Worm (Caenorhabditis elegans) whole organism, young adult: ENCODE data around the gene F02D8.4.

Source experiments
- B0035.1 ChIP-seq: sonication (generic microtip); optimal IDR thresholded peaks from 2 replicates; lab custom pipeline; 2016; ENCODE audit warnings: missing genetic modification characterization, mild to moderate bottlenecking, missing compliant biosample characterization, missing genotype, missing genetic modification reagents
- T07F8.4 ChIP-seq: sonication (generic microtip); optimal IDR thresholded peaks from 2 replicates; lab custom pipeline; 2016; ENCODE audit warnings: mild to moderate bottlenecking, missing genetic modification characterization, moderate library complexity, missing compliant biosample characterization
- ceh-40 ChIP-seq: fragments of 200-800 bp; sonication (Bioruptor generic); IDR thresholded peaks from 2 replicates; pipeline ENCODE4 v1.3.6; 2022; ENCODE audit warnings: missing genetic modification characterization, missing compliant biosample characterization
- dox-1 ChIP-seq: fragments of 200-800 bp; sonication (Bioruptor generic); IDR thresholded peaks from 2 replicates; pipeline ENCODE4 v1.3.6; 2022; ENCODE audit warnings: missing genetic modification reagents, missing genetic modification characterization, missing compliant biosample characterization
- fkh-3 ChIP-seq: sonication (generic microtip); optimal IDR thresholded peaks from 2 replicates; lab custom pipeline; 2016; ENCODE audit warnings: mild to moderate bottlenecking, missing genetic modification characterization, missing compliant biosample characterization
- hlh-12 ChIP-seq: sonication (generic microtip); optimal IDR thresholded peaks from 2 replicates; lab custom pipeline; 2016; ENCODE audit warnings: missing genetic modification characterization, missing compliant biosample characterization
- hrde-1 ChIP-seq: sonication (generic microtip); optimal IDR thresholded peaks from 2 replicates; lab custom pipeline; 2016; ENCODE audit warnings: missing genetic modification characterization, mild to moderate bottlenecking, missing compliant biosample characterization, moderate library complexity, missing genotype, missing genetic modification reagents, borderline replicate concordance
- lin-26 ChIP-seq: fragments of 200-800 bp; sonication (Bioruptor generic); IDR thresholded peaks from 2 replicates; pipeline ENCODE4 v1.3.6; 2022; ENCODE audit warnings: missing genetic modification reagents, missing genetic modification characterization, missing compliant biosample characterization
- madf-8 ChIP-seq: fragments of 200-800 bp; sonication (Bioruptor generic); conservative IDR thresholded peaks from 2 replicates; pipeline ENCODE4 v1.3.6; 2022; ENCODE audit warnings: missing genetic modification reagents, missing genetic modification characterization, missing compliant biosample characterization
- repo-1 ChIP-seq: sonication (generic microtip); optimal IDR thresholded peaks from 2 replicates; lab custom pipeline; 2017; ENCODE audit warnings: mild to moderate bottlenecking, missing genetic modification characterization, missing compliant biosample characterization
- snpc-1.1 ChIP-seq: sonication (generic microtip); optimal IDR thresholded peaks from 2 replicates; lab custom pipeline; 2017; ENCODE audit warnings: missing genetic modification characterization, mild to moderate bottlenecking, missing compliant biosample characterization, antibody characterized with exemption, moderate library complexity, missing genotype, missing genetic modification reagents; ENCODE audit not compliant: insufficient read depth
- snpc-4 ChIP-seq, 5 experiments: fragments of 150-350 bp in 1 of 5; sonication (generic microtip) in 4 of 5; optimal IDR thresholded peaks; 2 replicates each; lab custom pipeline; 2014 to 2018; ENCODE audit warnings: missing genetic modification characterization in 5 of 5, missing biosample characterization in 3 of 5, antibody characterized with exemption in 2 of 5, mild to moderate bottlenecking in 2 of 5, missing compliant biosample characterization in 2 of 5, missing genotype in 2 of 5, moderate library complexity in 2 of 5, missing genetic modification reagents in 1 of 5

DNA sequence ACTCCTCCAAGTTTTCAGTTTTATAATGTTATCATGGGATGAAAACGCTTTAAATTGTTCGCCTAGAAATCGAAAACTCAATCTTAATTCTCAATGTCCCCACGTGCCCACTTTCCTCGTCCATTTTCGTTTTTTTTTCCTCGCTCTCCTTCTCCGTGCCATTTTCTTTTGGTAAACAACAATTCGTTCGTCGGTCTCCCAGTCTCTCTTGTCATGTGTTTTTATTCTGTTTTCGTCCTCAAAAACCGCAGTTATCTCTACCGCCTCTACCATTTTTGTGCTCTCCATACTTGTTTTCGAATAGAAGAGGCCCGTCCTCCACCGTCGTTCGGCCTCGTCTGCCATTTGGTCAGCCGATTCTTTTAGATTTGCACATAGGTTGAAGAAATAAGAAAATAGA lies 36.1 kb upstream of the F02D8.4 start:
- TF ChIP-seq madf-8 (GFP tag; lab: Robert Waterston, UW) (no peak), B0035.1 (no peak), lin-26 (GFP tag; lab: Robert Waterston, UW) (no peak), snpc-4 (GFP tag; optimal IDR thresholded peaks at IDR 0.05; lab: Kevin White, UChicago) (no peak), snpc-4 (tag; optimal IDR thresholded peaks at IDR 0.05; lab: Kevin White, UChicago) (no peak), snpc-1.1 (tag; lab: Kevin White, UChicago) (no peak), ceh-40 (GFP tag; lab: Robert Waterston, UW) (no peak), fkh-3 (tag; lab: Kevin White, UChicago) (no peak), repo-1 (tag; lab: Kevin White, UChicago) (no peak), hrde-1 (tag; lab: Kevin White, UChicago) (no peak), dox-1 (GFP tag; lab: Robert Waterston, UW) (no peak), T07F8.4 (tag; lab: Kevin White, UChicago) (no peak), hlh-12 (tag; lab: Kevin White, UChicago) (no peak)
